Fruit fly (Drosophila melanogaster): ENCODE results near the gene rogdi.
A peak's percentile ranks its signal among the peaks of the same experiment; 100 is the strongest.

Gene rogdi

dm6 chr3L:17024095-17024639, 25.1 kb upstream of the rogdi start, which contains the start of gene Fit2:
TSS of gene Fit2 (plus strand) at chr3L:17024328.
- TF ChIP-seq rn (GFP tag; IDR thresholded peaks at IDR 0.05) (no peak), Pif1A (GFP tag; optimal IDR thresholded peaks at IDR 0.05) (no peak), D1 (tag; optimal IDR thresholded peaks at IDR 0.05) (no peak), CG8301 (tag; optimal IDR thresholded peaks at IDR 0.05) (no peak), CG15710 (tag; optimal IDR thresholded peaks at IDR 0.05) (no peak), Ets98B (GFP tag; IDR thresholded peaks at IDR 0.05) (no peak), CG4496 (GFP tag; IDR thresholded peaks at IDR 0.05) (no peak), Pif1B (GFP tag; optimal IDR thresholded peaks at IDR 0.05) (no peak), CG9948 (tag; optimal IDR thresholded peaks at IDR 0.05) (no peak), CG8159 (tag; optimal IDR thresholded peaks at IDR 0.05) (no peak), CG32121 (GFP tag; IDR thresholded peaks at IDR 0.05) (no peak), CG13204 (GFP tag; optimal IDR thresholded peaks at IDR 0.05) (no peak), CG10348 (GFP tag; IDR thresholded peaks at IDR 0.05) (no peak), CG34367 (tag; optimal IDR thresholded peaks at IDR 0.05) (no peak), EcR (GFP tag; optimal IDR thresholded peaks at IDR 0.05) (no peak), gl (tag; optimal IDR thresholded peaks at IDR 0.05) (no peak), CG14655 (GFP tag; optimal IDR thresholded peaks at IDR 0.05) (no peak), CG17806 (tag; optimal IDR thresholded peaks at IDR 0.05) (no peak)

- TF ChIP-seq CG34367 (tag; optimal IDR thresholded peaks at IDR 0.05) (no peak), rn (GFP tag; IDR thresholded peaks at IDR 0.05) (no peak), CG14655 (GFP tag; optimal IDR thresholded peaks at IDR 0.05) (no peak), Pif1A (GFP tag; optimal IDR thresholded peaks at IDR 0.05) (no peak), CG12605 (GFP tag; IDR thresholded peaks at IDR 0.05) (no peak), CG8301 (tag; optimal IDR thresholded peaks at IDR 0.05) (no peak), CG15710 (tag; optimal IDR thresholded peaks at IDR 0.05) (no peak)
Observed at dm6 chr3L:17027310-17027709, 22.0 kb upstream of the rogdi start, which contains the start of gene CG7730. TSS of gene CG7730 (plus strand) at chr3L:17027515.

dm6 chr3L:17031971-17032370, 17.3 kb upstream of the rogdi start, which contains the start of gene Ilp8:
TSS of gene Ilp8 (minus strand) at chr3L:17032080.
- TF ChIP-seq D1 (tag; optimal IDR thresholded peaks at IDR 0.05) (no peak), CG34367 (tag; optimal IDR thresholded peaks at IDR 0.05) (no peak), Ets98B (GFP tag; IDR thresholded peaks at IDR 0.05) (peak; percentile 12; the same call in 1 of the 2 replicates), CG9948 (tag; optimal IDR thresholded peaks at IDR 0.05) (no peak), gl (tag; optimal IDR thresholded peaks at IDR 0.05) (no peak), CG4496 (GFP tag; IDR thresholded peaks at IDR 0.05) (0 out of 3 replicates have a peak, but pooled peaks have one; percentile 36), Snoo (tag; optimal IDR thresholded peaks at IDR 0.05) (no peak), CG14655 (GFP tag; optimal IDR thresholded peaks at IDR 0.05) (no peak), CG32121 (GFP tag; IDR thresholded peaks at IDR 0.05) (no peak)

dm6 chr3L:17033309-17033708, 16.0 kb upstream of the rogdi start:
- no peak for TF ChIP-seq Ets98B (GFP tag; IDR thresholded peaks at IDR 0.05)
- TF ChIP-seq CG32121 (GFP tag; IDR thresholded peaks at IDR 0.05) = no peak
- TF ChIP-seq Snoo (tag; optimal IDR thresholded peaks at IDR 0.05) = peak; percentile 32
- TF ChIP-seq Pif1A (GFP tag; optimal IDR thresholded peaks at IDR 0.05) = no peak

dm6 chr3L:17035492-17035891, 13.8 kb upstream of the rogdi start, which contains the start of gene beg:
TSS of gene beg (plus strand) at chr3L:17035668.
- no peak for TF ChIP-seq Pif1B (GFP tag; optimal IDR thresholded peaks at IDR 0.05)
- no peak for TF ChIP-seq CG34367 (tag; optimal IDR thresholded peaks at IDR 0.05)
- TF ChIP-seq EcR (GFP tag; optimal IDR thresholded peaks at IDR 0.05) = no peak
- TF ChIP-seq CG8301 (tag; optimal IDR thresholded peaks at IDR 0.05) = no peak
- TF ChIP-seq CG10348 (GFP tag; IDR thresholded peaks at IDR 0.05) = no peak
- no peak for TF ChIP-seq CG12605 (GFP tag; IDR thresholded peaks at IDR 0.05)
- TF ChIP-seq CG32121 (GFP tag; IDR thresholded peaks at IDR 0.05) = no peak
- no peak for TF ChIP-seq CG4496 (GFP tag; IDR thresholded peaks at IDR 0.05)
- no peak for TF ChIP-seq CG8159 (tag; optimal IDR thresholded peaks at IDR 0.05)
- TF ChIP-seq rn (GFP tag; IDR thresholded peaks at IDR 0.05) = no peak
- TF ChIP-seq CG9948 (tag; optimal IDR thresholded peaks at IDR 0.05) = no peak
- no peak for TF ChIP-seq fd96Ca (GFP tag; IDR thresholded peaks at IDR 0.05)
- TF ChIP-seq CG14655 (GFP tag; optimal IDR thresholded peaks at IDR 0.05) = no peak
- TF ChIP-seq Pif1A (GFP tag; optimal IDR thresholded peaks at IDR 0.05) = no peak

- TF ChIP-seq Snoo (tag; optimal IDR thresholded peaks at IDR 0.05) (peak; percentile 8), CG32121 (GFP tag; IDR thresholded peaks at IDR 0.05) (no peak)
Observed at dm6 chr3L:17042297-17042921, 6.9 kb upstream of the rogdi start, which contains the start of the genes scaf6 and Papst2. TSS of gene scaf6 (minus strand) at chr3L:17042574. TSS of gene Papst2 (plus strand) at chr3L:17042797.

- TF ChIP-seq rn (GFP tag; IDR thresholded peaks at IDR 0.05) (no peak), CG32121 (GFP tag; IDR thresholded peaks at IDR 0.05) (no peak), gl (tag; optimal IDR thresholded peaks at IDR 0.05) (peak; percentile 0), CG8301 (tag; optimal IDR thresholded peaks at IDR 0.05) (no peak), CG13204 (GFP tag; optimal IDR thresholded peaks at IDR 0.05) (no peak), EcR (GFP tag; optimal IDR thresholded peaks at IDR 0.05) (no peak), CG4496 (GFP tag; IDR thresholded peaks at IDR 0.05) (no peak)
Observed at dm6 chr3L:17044799-17045198, 4.5 kb upstream of the rogdi start, which contains the start of gene Pop5. TSS of gene Pop5 (minus strand) at chr3L:17045038.
